Fruit fly (Drosophila melanogaster) whole organism, adult: Measurements from ENCODE around the gene CG3862.

Experiments
- CG11617 ChIP-seq: fragments of 200-800 bp; sonication (Bioruptor generic); optimal IDR thresholded peaks from 2 replicates; lab custom pipeline; 2017; ENCODE audit warnings: mild to moderate bottlenecking, missing biosample characterization, missing genetic modification reagents, missing genetic modification characterization
- CG12768 ChIP-seq: fragments of 200-800 bp; sonication (Bioruptor generic); optimal IDR thresholded peaks from 2 replicates; lab custom pipeline; 2017; ENCODE audit warnings: missing biosample characterization, missing genetic modification characterization, mild to moderate bottlenecking, moderate library complexity, missing genetic modification reagents
- CG14711 ChIP-seq: fragments of 200-800 bp; sonication (Bioruptor generic); optimal IDR thresholded peaks from 2 replicates; lab custom pipeline; 2018; ENCODE audit warnings: missing biosample characterization, mild to moderate bottlenecking, missing genetic modification characterization, moderate library complexity
- CG7045 ChIP-seq: fragments of 200-800 bp; sonication (Bioruptor generic); optimal IDR thresholded peaks from 2 replicates; lab custom pipeline; 2017; ENCODE audit warnings: missing biosample characterization, mild to moderate bottlenecking, missing genetic modification characterization
- kay ChIP-seq: fragments of 200-800 bp; sonication (Bioruptor generic); peaks from one replicate; lab custom pipeline; 2016; ENCODE audit warnings: missing biosample characterization, missing genetic modification characterization, borderline replicate concordance

- TF ChIP-seq CG7045 (GFP tag; lab: Kevin White, UChicago) (no peak), CG11617 (no peak), CG12768 (no peak), kay (GFP tag; lab: Kevin White, UChicago) (no peak), CG14711 (no peak)
Measured at dm6 chr2L:779123-779584, 46.5 kb downstream of the CG3862 start, which contains the start of gene CG13947.
